Fruit fly (Drosophila melanogaster) whole organism, prepupa: Measurements from ENCODE around the gene aru.

ENCODE experiments used
- Blimp-1 ChIP-seq: fragments of 200-800 bp; sonication (Bioruptor generic); optimal IDR thresholded peaks from 3 replicates; lab custom pipeline; 2017; ENCODE audit warnings: missing biosample characterization, missing genetic modification characterization, mild to moderate bottlenecking, moderate library complexity, missing genetic modification reagents
- CG10631 ChIP-seq: fragments of 200-800 bp; sonication (Bioruptor generic); optimal IDR thresholded peaks from 2 replicates; lab custom pipeline; 2016; ENCODE audit warnings: missing biosample characterization, missing genetic modification characterization
- CG11294 ChIP-seq: fragments of 200-800 bp; sonication (Bioruptor generic); IDR thresholded peaks from 2 replicates; pipeline ENCODE4 v1.3.6; 2022; ENCODE audit warnings: missing biosample characterization, missing genetic modification characterization
- CG11762 ChIP-seq: fragments of 200-800 bp; sonication (Bioruptor generic); optimal IDR thresholded peaks from 3 replicates; lab custom pipeline; 2016; ENCODE audit warnings: missing biosample characterization, missing genetic modification characterization; ENCODE audit not compliant: insufficient read depth
- CG11902 ChIP-seq: fragments of 200-800 bp; sonication (Bioruptor generic); optimal IDR thresholded peaks from 3 replicates; lab custom pipeline; 2016; ENCODE audit warnings: missing biosample characterization, missing genetic modification characterization
- CG15336 ChIP-seq: fragments of 200-800 bp; sonication (Bioruptor generic); IDR thresholded peaks from 2 replicates; pipeline ENCODE4 v1.3.6; 2022; ENCODE audit warnings: missing biosample characterization, missing genetic modification characterization
- CG1621 ChIP-seq: fragments of 200-800 bp; sonication (Bioruptor generic); optimal IDR thresholded peaks from 3 replicates; lab custom pipeline; 2018; ENCODE audit warnings: missing biosample characterization, mild to moderate bottlenecking, missing genetic modification characterization
- CG16779 ChIP-seq: fragments of 200-800 bp; sonication (Bioruptor generic); optimal IDR thresholded peaks from 3 replicates; lab custom pipeline; 2017; ENCODE audit warnings: missing biosample characterization, mild to moderate bottlenecking, missing genetic modification characterization
- CG31627 ChIP-seq: fragments of 200-800 bp; sonication (Bioruptor generic); optimal IDR thresholded peaks from 3 replicates; lab custom pipeline; 2016; ENCODE audit warnings: missing biosample characterization, missing genetic modification characterization
- CG32006 ChIP-seq: fragments of 200-800 bp; sonication (Bioruptor generic); optimal IDR thresholded peaks from 3 replicates; lab custom pipeline; 2017; ENCODE audit warnings: missing biosample characterization, mild to moderate bottlenecking, missing genetic modification characterization
- CG3919 ChIP-seq: fragments of 200-800 bp; sonication (Bioruptor generic); optimal IDR thresholded peaks from 3 replicates; lab custom pipeline; 2016; ENCODE audit warnings: missing biosample characterization, missing genetic modification characterization
- CG4318 ChIP-seq: fragments of 200-800 bp; sonication (Bioruptor generic); optimal IDR thresholded peaks from 3 replicates; lab custom pipeline; 2017; ENCODE audit warnings: missing biosample characterization, mild to moderate bottlenecking, missing genetic modification characterization
- CG6276 ChIP-seq: fragments of 200-800 bp; sonication (Bioruptor generic); optimal IDR thresholded peaks from 2 replicates; lab custom pipeline; 2017; ENCODE audit warnings: missing biosample characterization, mild to moderate bottlenecking, missing genetic modification characterization
- CG6792 ChIP-seq: fragments of 200-800 bp; sonication (Bioruptor generic); optimal IDR thresholded peaks from 3 replicates; lab custom pipeline; 2016; ENCODE audit warnings: missing biosample characterization, missing genetic modification characterization
- CG6808 ChIP-seq: fragments of 200-800 bp; sonication (Bioruptor generic); optimal IDR thresholded peaks from 3 replicates; lab custom pipeline; 2017; ENCODE audit warnings: missing biosample characterization, missing genetic modification characterization, mild to moderate bottlenecking, moderate library complexity, missing genetic modification reagents
- CG6854 ChIP-seq: fragments of 200-800 bp; sonication (Bioruptor generic); optimal IDR thresholded peaks from 2 replicates; lab custom pipeline; 2017; ENCODE audit warnings: missing biosample characterization, mild to moderate bottlenecking, missing genetic modification characterization
- CG7368 ChIP-seq: fragments of 200-800 bp; sonication (Bioruptor generic); optimal IDR thresholded peaks from 3 replicates; lab custom pipeline; 2016; ENCODE audit warnings: missing biosample characterization, missing genetic modification characterization
- CG8119 ChIP-seq: fragments of 200-800 bp; sonication (Bioruptor generic); IDR thresholded peaks from 3 replicates; pipeline ENCODE4 v1.3.6; 2022; ENCODE audit warnings: missing biosample characterization, missing genetic modification characterization
- CG8319 ChIP-seq: fragments of 200-800 bp; sonication (Bioruptor generic); optimal IDR thresholded peaks from 3 replicates; lab custom pipeline; 2016; ENCODE audit warnings: missing biosample characterization, missing genetic modification characterization
- CG8632 ChIP-seq: fragments of 200-800 bp; sonication (Bioruptor generic); optimal IDR thresholded peaks from 3 replicates; lab custom pipeline; 2016; ENCODE audit warnings: missing biosample characterization, missing genetic modification characterization
- CG9139 ChIP-seq: fragments of 200-800 bp; sonication (Bioruptor generic); optimal IDR thresholded peaks from 3 replicates; lab custom pipeline; 2017; ENCODE audit warnings: missing biosample characterization, mild to moderate bottlenecking, missing genetic modification characterization
- Eip75B ChIP-seq: fragments of 200-800 bp; sonication (Bioruptor generic); optimal IDR thresholded peaks from 3 replicates; lab custom pipeline; 2016; ENCODE audit warnings: missing biosample characterization, missing genetic modification characterization
- Eip78C ChIP-seq: fragments of 200-800 bp; sonication (Bioruptor generic); peaks from one replicate; lab custom pipeline; 2016; ENCODE audit warnings: missing biosample characterization, missing genetic modification characterization
- Eip93F ChIP-seq: fragments of 200-800 bp; sonication (Bioruptor generic); optimal IDR thresholded peaks from 2 replicates; lab custom pipeline; 2016; ENCODE audit warnings: missing biosample characterization, mild to moderate bottlenecking, missing genetic modification characterization
- Ets21C ChIP-seq: fragments of 200-800 bp; sonication (Bioruptor generic); optimal IDR thresholded peaks from 3 replicates; lab custom pipeline; 2016; ENCODE audit warnings: missing biosample characterization, missing genetic modification characterization
- Gug ChIP-seq: fragments of 200-800 bp; sonication (Bioruptor generic); IDR thresholded peaks from 2 replicates; pipeline ENCODE4 v1.3.6; 2022; ENCODE audit warnings: missing biosample characterization, missing genetic modification characterization
- Hr38 ChIP-seq: sonication (Bioruptor generic); optimal IDR thresholded peaks from 2 replicates; lab custom pipeline; 2016; ENCODE audit warnings: missing biosample characterization, missing genetic modification characterization
- Hr39 ChIP-seq: fragments of 200-800 bp; sonication (Bioruptor generic); optimal IDR thresholded peaks from 2 replicates; lab custom pipeline; 2016; ENCODE audit warnings: missing biosample characterization, missing genetic modification characterization
- Hr4 ChIP-seq: fragments of 200-800 bp; sonication (Bioruptor generic); optimal IDR thresholded peaks from 3 replicates; lab custom pipeline; 2016; ENCODE audit warnings: missing biosample characterization, missing genetic modification characterization
- Met ChIP-seq: fragments of 200-800 bp; sonication (Bioruptor generic); optimal IDR thresholded peaks from 3 replicates; lab custom pipeline; 2016; ENCODE audit warnings: missing biosample characterization, missing genetic modification characterization
- OdsH ChIP-seq: fragments of 200-800 bp; sonication (Bioruptor generic); optimal IDR thresholded peaks from 3 replicates; lab custom pipeline; 2016; ENCODE audit warnings: missing biosample characterization, missing genetic modification characterization
- Smox ChIP-seq: fragments of 200-800 bp; sonication (Bioruptor generic); optimal IDR thresholded peaks from 3 replicates; lab custom pipeline; 2016; ENCODE audit warnings: missing biosample characterization, missing genetic modification characterization
- Sox14 ChIP-seq: fragments of 200-800 bp; sonication (Bioruptor generic); optimal IDR thresholded peaks from 3 replicates; lab custom pipeline; 2016; ENCODE audit warnings: missing biosample characterization, missing genetic modification characterization
- acj6 ChIP-seq: fragments of 200-800 bp; sonication (Bioruptor generic); optimal IDR thresholded peaks from 3 replicates; lab custom pipeline; 2016; ENCODE audit warnings: missing biosample characterization, missing genetic modification characterization
- eg ChIP-seq: fragments of 200-800 bp; sonication (Bioruptor generic); IDR thresholded peaks from 3 replicates; pipeline ENCODE4 v1.3.6; 2022; ENCODE audit warnings: missing biosample characterization, missing genetic modification characterization
- esn ChIP-seq: fragments of 200-800 bp; sonication (Bioruptor generic); optimal IDR thresholded peaks from 2 replicates; lab custom pipeline; 2016; ENCODE audit warnings: missing biosample characterization, mild to moderate bottlenecking, missing genetic modification characterization, moderate library complexity
- fd59A ChIP-seq: fragments of 200-800 bp; sonication (Bioruptor generic); optimal IDR thresholded peaks from 2 replicates; lab custom pipeline; 2017; ENCODE audit warnings: missing biosample characterization, mild to moderate bottlenecking, missing genetic modification characterization, missing genetic modification reagents
- fd85E ChIP-seq: fragments of 200-800 bp; sonication (Bioruptor generic); optimal IDR thresholded peaks from 3 replicates; lab custom pipeline; 2016; ENCODE audit warnings: missing biosample characterization, missing genetic modification characterization
- fkh ChIP-seq: fragments of 200-800 bp; sonication (Bioruptor generic); optimal IDR thresholded peaks from 3 replicates; lab custom pipeline; 2017; ENCODE audit warnings: missing biosample characterization, mild to moderate bottlenecking, missing genetic modification characterization, moderate library complexity
- lz ChIP-seq: fragments of 200-800 bp; sonication (Bioruptor generic); optimal IDR thresholded peaks from 3 replicates; lab custom pipeline; 2016; ENCODE audit warnings: missing biosample characterization, missing genetic modification characterization
- pdm3 ChIP-seq: fragments of 200-800 bp; sonication (Bioruptor generic); optimal IDR thresholded peaks from 3 replicates; lab custom pipeline; 2016; ENCODE audit warnings: missing biosample characterization, missing genetic modification characterization
- spab ChIP-seq: fragments of 200-800 bp; sonication (Bioruptor generic); optimal IDR thresholded peaks from 2 replicates; lab custom pipeline; 2017; ENCODE audit warnings: missing biosample characterization, mild to moderate bottlenecking, missing genetic modification characterization, missing genetic modification reagents
- ss ChIP-seq, 2 experiments: fragments of 200-800 bp; sonication (Bioruptor generic); optimal IDR thresholded peaks; 2 replicates in 1 of 2; 3 replicates in 1 of 2; lab custom pipeline; 2017 to 2018; ENCODE audit warnings: mild to moderate bottlenecking in 2 of 2, missing biosample characterization in 2 of 2, missing genetic modification characterization in 2 of 2, moderate library complexity in 1 of 2
- svp ChIP-seq: fragments of 200-800 bp; sonication (Bioruptor generic); peaks from one replicate; lab custom pipeline; 2016; ENCODE audit warnings: missing biosample characterization, missing genetic modification characterization
- vri ChIP-seq: fragments of 200-800 bp; sonication (Bioruptor generic); optimal IDR thresholded peaks from 3 replicates; lab custom pipeline; 2016; ENCODE audit warnings: missing biosample characterization, mild to moderate bottlenecking, missing genetic modification characterization

aru gene

DNA sequence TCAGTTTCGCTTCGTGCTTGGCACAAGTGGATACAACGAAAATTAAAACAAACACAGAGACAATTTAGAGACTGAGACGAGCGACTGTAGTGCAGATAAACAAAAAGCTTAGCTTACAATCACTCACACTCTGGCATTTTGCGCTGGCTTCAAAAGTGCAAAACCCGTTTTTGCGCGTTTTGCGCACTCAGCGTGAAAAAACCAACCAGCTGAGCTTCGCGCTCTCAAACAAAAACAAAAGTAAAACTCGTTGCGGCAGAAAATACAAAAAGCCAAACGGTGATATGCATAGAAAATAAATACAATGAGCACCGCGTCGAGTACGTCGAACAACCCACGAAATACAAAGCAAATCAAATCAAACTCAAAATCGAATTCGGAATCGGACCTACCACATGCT, 27.4 kb downstream of the aru start (continued):
- TF ChIP-seq ss (GFP tag; optimal IDR thresholded peaks at IDR 0.05; lab: Kevin White, UChicago), result peak in 1 of 2 experiments; percentile 9
- TF ChIP-seq CG6276 (GFP tag; lab: Kevin White, UChicago), result peak; percentile 29
- TF ChIP-seq esn (GFP tag; lab: Kevin White, UChicago), result no peak
- TF ChIP-seq CG6854 (GFP tag; lab: Kevin White, UChicago), result no peak
- no peak for TF ChIP-seq CG8319 (GFP tag; lab: Kevin White, UChicago)
- no peak for TF ChIP-seq CG11294 (GFP tag; lab: Robert Waterston, UW)

DNA sequence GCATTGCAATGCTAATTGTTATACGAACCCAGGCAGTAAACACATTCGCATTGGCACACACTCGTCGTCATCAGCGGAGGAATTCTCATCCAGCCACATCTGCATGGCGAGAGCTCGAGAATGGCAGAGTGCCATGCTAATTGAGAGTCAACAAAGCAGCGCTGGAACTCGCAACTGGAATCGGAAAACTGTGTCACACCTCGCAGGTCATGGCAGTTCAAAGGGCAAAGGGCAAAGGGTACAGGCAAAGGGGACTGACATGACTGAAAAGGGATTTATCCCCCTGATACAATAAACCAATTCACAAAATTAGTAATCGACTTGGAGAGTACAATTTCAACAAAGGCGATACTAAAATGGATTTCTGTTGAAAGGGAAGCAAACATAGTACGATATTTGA, 28.1 kb downstream of the aru start:
- TF ChIP-seq Gug (no peak), lz (no peak), CG9139 (peak; percentile 25), Blimp-1 (GFP tag; lab: Kevin White, UChicago) (no peak), svp (GFP tag; lab: Kevin White, UChicago) (peak; percentile 82), CG1621 (tag; lab: Kevin White, UChicago) (no peak), CG16779 (tag; lab: Kevin White, UChicago) (no peak), ss (GFP tag; optimal IDR thresholded peaks at IDR 0.05; lab: Kevin White, UChicago) (peak in 1 of 2 experiments; percentile 14), CG4318 (GFP tag; lab: Kevin White, UChicago) (no peak)

DNA sequence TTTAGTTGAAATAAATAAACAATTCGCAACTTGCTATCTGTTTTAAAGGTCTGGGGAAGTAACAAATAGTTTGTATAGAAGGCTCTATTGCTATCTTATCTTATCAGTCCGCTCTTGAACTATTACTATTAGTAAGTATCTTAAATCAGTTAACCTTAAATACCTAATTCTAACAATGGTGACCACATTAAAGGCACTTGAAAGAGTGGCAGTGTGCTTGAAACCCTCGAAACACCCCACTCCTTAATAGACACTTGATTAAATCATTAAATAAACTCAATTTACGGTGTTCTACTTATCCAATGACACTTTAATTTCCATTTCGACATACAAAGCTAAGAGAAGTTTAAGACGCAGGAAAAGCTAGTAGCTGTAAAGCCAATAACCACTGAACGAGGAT, 29.4 kb downstream of the aru start:
- TF ChIP-seq Eip78C (GFP tag; lab: Kevin White, UChicago) (peak; percentile 29), CG11294 (GFP tag; lab: Robert Waterston, UW) (no peak), Hr38 (GFP tag; lab: Kevin White, UChicago) (no peak)

DNA sequence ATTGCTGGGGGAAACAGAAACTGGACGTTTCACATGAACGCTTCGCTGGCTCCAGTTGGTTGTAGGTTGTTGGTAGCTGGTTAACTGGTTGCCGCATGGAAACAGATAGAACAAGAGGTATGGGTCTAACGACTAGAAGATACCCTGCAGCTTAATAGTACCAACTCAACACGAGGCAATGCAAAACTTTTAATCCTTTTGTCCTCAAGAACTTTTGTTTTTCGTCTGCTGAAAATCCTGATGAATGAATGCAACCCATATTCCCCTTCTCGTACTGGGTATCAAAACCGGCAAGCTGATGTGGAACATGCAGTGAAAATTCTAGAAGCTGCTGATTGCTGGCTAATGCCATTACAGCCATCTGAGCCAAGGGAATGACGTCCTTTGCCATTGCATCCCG, 30.2 kb downstream of the aru start:
- TF ChIP-seq CG6808 (peak; percentile 33), eg (peak; percentile 93), Ets21C (GFP tag; lab: Kevin White, UChicago) (peak; percentile 28), CG32006 (peak; percentile 92), spab (no peak), CG8632 (GFP tag; lab: Kevin White, UChicago) (no peak), Gug (peak; percentile 72), Smox (GFP tag; lab: Kevin White, UChicago) (no peak), CG10631 (peak; percentile 82), CG3919 (GFP tag; lab: Kevin White, UChicago) (peak; percentile 75), pdm3 (GFP tag; lab: Kevin White, UChicago) (peak; percentile 90), OdsH (GFP tag; lab: Kevin White, UChicago) (no peak), vri (peak; percentile 14), acj6 (GFP tag; lab: Kevin White, UChicago) (no peak), CG11762 (GFP tag; lab: Kevin White, UChicago) (peak; percentile 27), CG7368 (GFP tag; lab: Kevin White, UChicago) (peak; percentile 54), esn (GFP tag; lab: Kevin White, UChicago) (peak; percentile 74), CG1621 (tag; lab: Kevin White, UChicago) (peak; percentile 53), CG31627 (GFP tag; lab: Kevin White, UChicago) (peak; percentile 35), fd85E (GFP tag; lab: Kevin White, UChicago) (no peak), Sox14 (GFP tag; lab: Kevin White, UChicago) (peak; percentile 88), fkh (no peak), CG15336 (GFP tag; lab: Robert Waterston, UW) (peak; percentile 90), CG6792 (peak; percentile 50), Hr38 (GFP tag; lab: Kevin White, UChicago) (no peak), CG8119 (peak; percentile 92), Hr4 (GFP tag; lab: Kevin White, UChicago) (no peak), Eip75B (peak; percentile 88), CG8319 (GFP tag; lab: Kevin White, UChicago) (no peak), fd59A (peak; percentile 79), Blimp-1 (GFP tag; lab: Kevin White, UChicago) (no peak), CG11294 (GFP tag; lab: Robert Waterston, UW) (peak; percentile 67), Hr39 (GFP tag; lab: Kevin White, UChicago) (no peak), Met (GFP tag; lab: Kevin White, UChicago) (no peak), Eip93F (no peak), CG6854 (GFP tag; lab: Kevin White, UChicago) (no peak), CG11902 (GFP tag; lab: Kevin White, UChicago) (peak; percentile 12)
